Worm (Caenorhabditis elegans) whole organism, L3 larva: Measurements from ENCODE around the gene C52E4.7.

Experiments
- egl-27 ChIP-seq: sonication (generic microtip); optimal IDR thresholded peaks from 4 replicates; lab custom pipeline; 2017; ENCODE audit warnings: missing biosample characterization, missing genetic modification reagents, missing genetic modification characterization
- mdl-1 ChIP-seq: fragments of 150-350 bp; optimal IDR thresholded peaks from 2 replicates; lab custom pipeline; 2014; ENCODE audit warnings: missing biosample characterization, missing genetic modification characterization
- nhr-12 ChIP-seq: fragments of 150-350 bp; optimal IDR thresholded peaks from 2 replicates; lab custom pipeline; 2014; ENCODE audit warnings: missing biosample characterization, missing genetic modification characterization
- ztf-11 ChIP-seq: fragments of 150-350 bp; optimal IDR thresholded peaks from 2 replicates; lab custom pipeline; 2014; ENCODE audit warnings: missing biosample characterization, missing genetic modification characterization

ce11 chrV:11993706-11994345 is at the start of gene C52E4.7, which contains the start of gene cyl-1:
- no peak for TF ChIP-seq nhr-12
- TF ChIP-seq egl-27 (tag; lab: Kevin White, UChicago): no peak
- TF ChIP-seq ztf-11 (tag; lab: Kevin White, UChicago): no peak
- no peak for TF ChIP-seq mdl-1
